Fruit fly (Drosophila melanogaster): ENCODE results near the gene Gmppb.

dm6 chr3R:4853504-4853903, 42.3 kb downstream of the Gmppb start:
- TF ChIP-seq EcR (GFP tag; optimal IDR thresholded peaks at IDR 0.05) (no peak), usp (GFP tag; optimal IDR thresholded peaks at IDR 0.05) (no peak), psq (optimal IDR thresholded peaks at IDR 0.05) (no peak)
